Worm (Caenorhabditis elegans) whole organism, L4 larva: ENCODE measurements around the gene ZK1320.11.

Experiments used
- F37D6.2 ChIP-seq: sonication (generic microtip); optimal IDR thresholded peaks from 2 replicates; lab custom pipeline; 2016; ENCODE audit warnings: mild to moderate bottlenecking, missing genetic modification characterization, missing compliant biosample characterization
- Y105C5A.15 ChIP-seq: fragments of 200-800 bp; sonication (Bioruptor generic); IDR thresholded peaks from 2 replicates; pipeline ENCODE4 v1.3.6; 2022; ENCODE audit warnings: missing genetic modification characterization, missing compliant biosample characterization
- aha-1 ChIP-seq: fragments of 150-350 bp; peaks from one replicate; lab custom pipeline; 2014; ENCODE audit warnings: missing biosample characterization, missing genetic modification characterization
- aly-2 ChIP-seq: sonication (generic microtip); optimal IDR thresholded peaks from 2 replicates; lab custom pipeline; 2018; ENCODE audit warnings: missing biosample characterization, missing genetic modification characterization
- ceh-20 ChIP-seq: fragments of 200-800 bp; sonication (Bioruptor generic); IDR thresholded peaks from 2 replicates; pipeline ENCODE4 v1.3.6; 2022; ENCODE audit warnings: missing genetic modification reagents, missing genetic modification characterization, missing compliant biosample characterization
- ceh-44 ChIP-seq: fragments of 200-800 bp; sonication (Bioruptor generic); IDR thresholded peaks from 2 replicates; pipeline ENCODE4 v1.3.6; 2022; ENCODE audit warnings: missing genetic modification reagents, missing genetic modification characterization, missing compliant biosample characterization
- ceh-82 ChIP-seq: sonication (generic microtip); optimal IDR thresholded peaks from 2 replicates; lab custom pipeline; 2017; ENCODE audit warnings: missing biosample characterization, missing genetic modification characterization
- ctbp-1 ChIP-seq: fragments of 200-800 bp; sonication (Bioruptor generic); IDR thresholded peaks from 2 replicates; pipeline ENCODE4 v1.3.6; 2022; ENCODE audit warnings: missing genetic modification reagents, missing genetic modification characterization, missing compliant biosample characterization
- daf-12 ChIP-seq: fragments of 150-350 bp; optimal IDR thresholded peaks from 2 replicates; lab custom pipeline; 2014; ENCODE audit warnings: missing biosample characterization, missing genetic modification reagents, missing genetic modification characterization
- daf-16 ChIP-seq, 3 experiments: sonication (generic microtip); optimal IDR thresholded peaks; 2 replicates each; lab custom pipeline; 2016 to 2017; ENCODE audit warnings: missing genetic modification characterization in 3 of 3, missing genetic modification reagents in 3 of 3, mild to moderate bottlenecking in 2 of 3, missing compliant biosample characterization in 2 of 3, missing biosample characterization in 1 of 3, moderate library complexity in 1 of 3
- dmd-8 ChIP-seq: fragments of 200-800 bp; sonication (Bioruptor generic); IDR thresholded peaks from 2 replicates; pipeline ENCODE4 v1.3.6; 2022; ENCODE audit warnings: missing genetic modification characterization, missing compliant biosample characterization
- duxl-1 ChIP-seq: sonication (generic microtip); optimal IDR thresholded peaks from 2 replicates; lab custom pipeline; 2016; ENCODE audit warnings: mild to moderate bottlenecking, missing genetic modification characterization, moderate library complexity, missing compliant biosample characterization; ENCODE audit not compliant: poor library complexity
- dve-1 ChIP-seq: sonication (generic microtip); optimal IDR thresholded peaks from 2 replicates; lab custom pipeline; 2017; ENCODE audit warnings: antibody characterized with exemption, mild to moderate bottlenecking, missing genetic modification characterization, missing compliant biosample characterization; ENCODE audit not compliant: insufficient read depth
- egl-43 ChIP-seq: fragments of 200-800 bp; sonication (Bioruptor generic); IDR thresholded peaks from 2 replicates; pipeline ENCODE4 v1.3.6; 2022; ENCODE audit warnings: missing genetic modification reagents, missing genetic modification characterization, missing compliant biosample characterization
- fkh-10 ChIP-seq: fragments of 150-350 bp; optimal IDR thresholded peaks from 2 replicates; lab custom pipeline; 2014; ENCODE audit warnings: missing biosample characterization, missing genetic modification reagents, missing genetic modification characterization
- fos-1 ChIP-seq: fragments of 150-350 bp; optimal IDR thresholded peaks from 2 replicates; lab custom pipeline; 2014; ENCODE audit warnings: missing biosample characterization, missing genetic modification characterization
- gei-8 ChIP-seq: fragments of 200-800 bp; sonication (Bioruptor generic); optimal IDR thresholded peaks from 2 replicates; lab custom pipeline; 2018; ENCODE audit warnings: mild to moderate bottlenecking, missing genetic modification characterization, missing compliant biosample characterization
- hif-1 ChIP-seq, 2 experiments: sonication (generic microtip); optimal IDR thresholded peaks; 2 replicates each; lab custom pipeline; 2016 to 2017; ENCODE audit warnings: missing compliant biosample characterization in 2 of 2, missing genetic modification characterization in 2 of 2, missing genetic modification reagents in 2 of 2, missing genotype in 2 of 2, mild to moderate bottlenecking in 1 of 2
- hlh-11 ChIP-seq: fragments of 200-800 bp; sonication (Bioruptor generic); optimal IDR thresholded peaks from 2 replicates; lab custom pipeline; 2018; ENCODE audit warnings: mild to moderate bottlenecking, missing genetic modification characterization, missing compliant biosample characterization
- hlh-30 ChIP-seq: sonication (generic microtip); optimal IDR thresholded peaks from 2 replicates; lab custom pipeline; 2017; ENCODE audit warnings: antibody characterized with exemption, mild to moderate bottlenecking, missing genetic modification characterization, missing compliant biosample characterization; ENCODE audit not compliant: insufficient read depth
- jun-1 ChIP-seq: fragments of 150-350 bp; optimal IDR thresholded peaks from 2 replicates; lab custom pipeline; 2014; ENCODE audit warnings: missing biosample characterization, missing genetic modification reagents, missing genetic modification characterization
- lin-15B ChIP-seq: fragments of 150-350 bp; sonication (generic microtip); optimal IDR thresholded peaks from 3 replicates; lab custom pipeline; 2014; ENCODE audit warnings: missing biosample characterization, missing genetic modification characterization
- lin-38 ChIP-seq: fragments of 200-800 bp; sonication (Bioruptor generic); IDR thresholded peaks from 2 replicates; pipeline ENCODE4 v1.3.6; 2022; ENCODE audit warnings: missing genetic modification reagents, missing genetic modification characterization, missing compliant biosample characterization
- lir-3 ChIP-seq: sonication (generic microtip); optimal IDR thresholded peaks from 2 replicates; lab custom pipeline; 2016; ENCODE audit warnings: mild to moderate bottlenecking, missing genetic modification characterization, missing compliant biosample characterization
- lsy-2 ChIP-seq, 2 experiments: fragments of 150-350 bp in 1 of 2; sonication (generic microtip) in 1 of 2; optimal IDR thresholded peaks; 2 replicates each; lab custom pipeline; 2014 to 2017; ENCODE audit warnings: missing biosample characterization in 2 of 2, missing genetic modification characterization in 2 of 2
- madf-5 ChIP-seq, 2 experiments: fragments of 200-800 bp; sonication (Bioruptor generic); IDR thresholded peaks; 2 replicates each; pipeline ENCODE4 v1.3.6; 2022; ENCODE audit warnings: missing compliant biosample characterization in 2 of 2, missing genetic modification characterization in 2 of 2
- mxl-3 ChIP-seq: fragments of 200-800 bp; sonication (Bioruptor generic); optimal IDR thresholded peaks from 2 replicates; lab custom pipeline; 2018; ENCODE audit warnings: mild to moderate bottlenecking, missing genetic modification characterization, missing compliant biosample characterization
- nhr-11 ChIP-seq: fragments of 150-350 bp; optimal IDR thresholded peaks from 2 replicates; lab custom pipeline; 2014; ENCODE audit warnings: missing biosample characterization, missing genetic modification characterization
- nhr-111 ChIP-seq: fragments of 200-800 bp; sonication (Bioruptor generic); optimal IDR thresholded peaks from 2 replicates; lab custom pipeline; 2018; ENCODE audit warnings: mild to moderate bottlenecking, missing genetic modification characterization, missing compliant biosample characterization
- nhr-237 ChIP-seq: sonication (generic microtip); optimal IDR thresholded peaks from 2 replicates; lab custom pipeline; 2017; ENCODE audit warnings: missing biosample characterization, missing genetic modification characterization
- nhr-28 ChIP-seq: fragments of 150-350 bp; optimal IDR thresholded peaks from 2 replicates; lab custom pipeline; 2014; ENCODE audit warnings: missing biosample characterization, missing genetic modification characterization
- nhr-41 ChIP-seq: fragments of 200-800 bp; sonication (Bioruptor generic); IDR thresholded peaks from 2 replicates; pipeline ENCODE4 v1.3.6; 2022; ENCODE audit warnings: missing genetic modification reagents, missing genetic modification characterization, missing compliant biosample characterization
- nhr-77 ChIP-seq: fragments of 150-350 bp; optimal IDR thresholded peaks from 2 replicates; lab custom pipeline; 2014; ENCODE audit warnings: missing biosample characterization, missing genetic modification characterization
- php-3 ChIP-seq: fragments of 200-800 bp; sonication (Bioruptor generic); IDR thresholded peaks from 2 replicates; pipeline ENCODE4 v1.3.6; 2022; ENCODE audit warnings: missing genetic modification reagents, missing genetic modification characterization, missing compliant biosample characterization
- tag-97 ChIP-seq: fragments of 200-800 bp; sonication (Bioruptor generic); IDR thresholded peaks from 2 replicates; pipeline ENCODE4 v1.3.6; 2022; ENCODE audit warnings: missing genetic modification characterization, missing compliant biosample characterization
- unc-62 ChIP-seq, 3 experiments: fragments of 150-350 bp in 1 of 3; sonication (generic microtip); optimal IDR thresholded peaks in 2 of 3; peaks in 1 of 3; 1 replicate in 1 of 3; 2 replicates in 2 of 3; lab custom pipeline; 2014 to 2017; ENCODE audit warnings: missing biosample characterization in 3 of 3, missing genetic modification characterization in 3 of 3, missing genetic modification reagents in 3 of 3, missing genotype in 1 of 3
- zag-1 ChIP-seq: fragments of 150-350 bp; optimal IDR thresholded peaks from 2 replicates; lab custom pipeline; 2014; ENCODE audit warnings: missing biosample characterization, missing genetic modification characterization
- zfp-2 ChIP-seq: sonication (generic microtip); optimal IDR thresholded peaks from 2 replicates; lab custom pipeline; 2016; ENCODE audit warnings: mild to moderate bottlenecking, missing genetic modification characterization, missing compliant biosample characterization
- ztf-7 ChIP-seq: fragments of 150-350 bp; optimal IDR thresholded peaks from 2 replicates; lab custom pipeline; 2014; ENCODE audit warnings: missing biosample characterization, missing genetic modification characterization

The ZK1320.11 gene

DNA sequence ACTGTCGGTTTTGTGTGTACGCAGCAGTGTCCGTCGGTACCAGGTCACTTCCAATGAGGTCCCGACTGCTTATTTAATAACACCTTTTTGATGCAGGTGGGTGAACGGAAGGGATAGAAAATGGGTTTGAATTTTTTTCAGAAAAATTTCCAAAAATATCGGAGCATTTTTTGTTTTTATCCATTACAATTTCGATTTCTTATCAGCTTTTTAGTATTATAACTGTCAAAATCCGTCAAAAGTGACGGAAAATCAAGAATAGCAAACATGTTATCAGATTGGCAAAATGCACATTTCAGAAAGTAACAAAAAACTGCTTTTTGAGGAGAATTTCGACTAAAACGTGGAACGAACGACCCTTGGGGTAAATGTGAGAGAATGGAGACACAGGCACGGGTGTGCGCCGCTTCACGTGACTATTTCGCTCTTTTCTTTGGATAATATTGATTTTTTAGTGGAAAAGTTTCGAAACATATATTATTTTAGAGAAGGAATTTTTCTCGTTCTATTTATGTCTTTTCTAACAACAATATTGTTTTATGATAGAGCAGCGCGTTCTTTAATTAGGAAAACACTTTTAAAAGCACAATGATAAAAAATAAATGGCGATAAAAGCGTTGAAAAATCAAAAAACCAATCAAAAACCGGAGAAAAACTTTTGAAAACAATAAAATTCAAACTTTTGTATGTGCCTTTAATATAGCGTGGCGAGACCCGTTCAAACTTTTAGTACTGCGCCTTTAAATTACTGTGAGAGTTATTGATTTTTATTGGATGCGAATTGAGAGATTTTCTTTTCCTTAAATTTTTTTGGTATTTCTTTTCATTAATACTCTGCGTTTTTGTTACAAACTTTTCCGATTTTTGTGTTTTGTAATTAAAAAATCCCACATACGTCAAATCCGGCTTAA is 20.2 kb upstream of the ZK1320.11 start, which contains the start of gene sqv-8 (continued):
- TF ChIP-seq nhr-77 = no peak
- TF ChIP-seq aha-1 (tag; lab: Kevin White, UChicago) = no peak
- TF ChIP-seq dve-1 (tag; lab: Kevin White, UChicago) = peak; percentile 48
- TF ChIP-seq lin-15B (tag; lab: Kevin White, UChicago) = no peak
- TF ChIP-seq nhr-41 (GFP tag; lab: Robert Waterston, UW) = no peak
- TF ChIP-seq lir-3 (tag; lab: Kevin White, UChicago) = no peak
- TF ChIP-seq Y105C5A.15 = no peak
- no peak for TF ChIP-seq madf-5 (GFP tag; IDR thresholded peaks at IDR 0.05; lab: Robert Waterston, UW)
- TF ChIP-seq ceh-44 (GFP tag; lab: Robert Waterston, UW) = no peak
- TF ChIP-seq daf-12 = no peak
- TF ChIP-seq zfp-2 (tag; lab: Kevin White, UChicago) = no peak
- TF ChIP-seq ctbp-1 (GFP tag; lab: Robert Waterston, UW) = no peak
- TF ChIP-seq dmd-8 (GFP tag; lab: Robert Waterston, UW) = no peak
- TF ChIP-seq unc-62 (GFP tag; optimal IDR thresholded peaks at IDR 0.05 in 1 of 2; lab: Kevin White, UChicago) = peak in 1 of 2 experiments; percentile 84
- no peak for TF ChIP-seq unc-62 (tag; optimal IDR thresholded peaks at IDR 0.05; lab: Kevin White, UChicago)
- TF ChIP-seq ztf-7 (tag; lab: Kevin White, UChicago) = no peak
- no peak for TF ChIP-seq daf-16 (GFP tag; optimal IDR thresholded peaks at IDR 0.05; lab: Kevin White, UChicago)
- peak; percentile 33 for TF ChIP-seq daf-16 (tag; optimal IDR thresholded peaks at IDR 0.05; lab: Kevin White, UChicago)
- peak; percentile 2 for TF ChIP-seq nhr-28 (tag; lab: Kevin White, UChicago)
- no peak for TF ChIP-seq nhr-237 (tag; lab: Kevin White, UChicago)
- TF ChIP-seq duxl-1 (tag; lab: Kevin White, UChicago) = no peak

DNA sequence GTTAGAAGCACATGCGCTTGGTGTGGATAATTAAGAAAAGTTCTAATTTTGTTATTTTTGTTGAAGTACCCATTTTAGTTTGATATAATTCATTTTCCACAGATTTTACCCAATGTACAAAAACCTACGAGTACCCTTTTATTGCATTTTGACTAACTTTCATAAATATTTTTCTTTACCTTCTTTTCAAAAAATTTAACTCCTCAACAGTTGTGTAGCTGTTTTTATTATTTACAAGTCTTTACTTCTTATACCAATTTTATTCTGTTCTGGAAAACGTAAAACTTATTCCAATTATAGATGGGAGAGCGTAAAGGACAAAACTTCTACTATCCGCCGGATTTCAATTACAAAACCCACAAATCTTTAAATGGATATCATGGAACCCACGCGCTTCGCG is 18.2 kb upstream of the ZK1320.11 start, which contains the start of gene ZK1307.9:
Gene ZK1307.9 (plus strand): TSS at position 301 of the 400 bp plus-strand sequence.
- TF ChIP-seq gei-8 (GFP tag; lab: Kevin White, UChicago) (no peak), hlh-11 (tag; lab: Kevin White, UChicago) (no peak), hif-1 (tag; optimal IDR thresholded peaks at IDR 0.05; lab: Kevin White, UChicago) (no peak), ceh-20 (GFP tag; lab: Robert Waterston, UW) (no peak), jun-1 (tag; lab: Kevin White, UChicago) (no peak), fkh-10 (GFP tag; lab: Kevin White, UChicago) (no peak), fos-1 (tag; lab: Kevin White, UChicago) (no peak), php-3 (no peak), lsy-2 (tag; optimal IDR thresholded peaks at IDR 0.05; lab: Kevin White, UChicago) (no peak), egl-43 (GFP tag; lab: Robert Waterston, UW) (no peak), zag-1 (no peak), ctbp-1 (GFP tag; lab: Robert Waterston, UW) (no peak), lir-3 (tag; lab: Kevin White, UChicago) (no peak), mxl-3 (GFP tag; lab: Kevin White, UChicago) (no peak), lin-38 (GFP tag; lab: Robert Waterston, UW) (no peak), nhr-111 (GFP tag; lab: Kevin White, UChicago) (no peak), nhr-11 (tag; lab: Kevin White, UChicago) (no peak), hlh-30 (tag; lab: Kevin White, UChicago) (no peak)

DNA sequence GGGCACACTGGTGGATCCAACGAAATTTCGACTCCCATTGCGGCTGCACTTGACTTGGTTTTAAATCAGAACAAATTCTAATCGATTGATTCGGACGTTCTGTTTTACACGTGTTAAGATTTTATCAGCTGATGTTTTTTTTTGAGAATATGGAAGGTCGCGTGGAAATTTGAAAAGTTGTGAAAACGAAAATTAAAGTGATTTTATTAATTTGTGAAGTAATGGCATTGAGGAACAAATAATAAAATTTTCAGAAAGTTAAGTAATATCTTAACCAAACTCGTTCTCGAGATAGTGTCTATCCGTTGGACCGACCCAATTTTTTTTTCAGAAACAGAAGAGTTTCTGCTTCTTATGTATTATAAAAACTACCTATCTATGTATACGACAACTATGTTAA is 15.7 kb upstream of the ZK1320.11 start, which contains the start of gene ZK1307.4:
Gene ZK1307.4 (minus strand): TSS at position 101 of the 400 bp plus-strand sequence.
- TF ChIP-seq tag-97 (no peak), aly-2 (tag; lab: Kevin White, UChicago) (no peak), F37D6.2 (tag; lab: Kevin White, UChicago) (no peak), ceh-82 (tag; lab: Kevin White, UChicago) (no peak)
